Fruit fly (Drosophila melanogaster): ENCODE measurements around the gene Cp15.

Cp15 gene

DNA sequence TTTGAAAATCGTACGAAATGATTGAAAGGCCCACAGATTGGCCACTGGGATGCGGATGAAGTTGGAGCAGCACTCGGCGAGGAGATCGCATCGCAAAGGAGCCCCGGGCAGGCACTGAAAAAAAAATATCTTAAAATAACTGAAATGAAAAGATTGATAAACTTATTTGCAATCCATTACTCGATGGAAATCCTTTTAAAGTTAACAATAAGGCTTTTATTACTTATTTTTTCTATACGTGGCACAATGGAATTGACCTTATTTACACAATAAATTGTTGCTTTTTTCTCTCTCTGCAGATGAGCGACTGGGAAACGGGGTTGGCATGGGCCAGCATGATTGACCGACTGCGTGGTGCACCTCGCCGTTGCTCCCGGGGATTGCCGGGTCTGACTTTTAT, 23.0 kb downstream of the Cp15 start (continued):
- no peak for TF ChIP-seq fkh (GFP tag; optimal IDR thresholded peaks at IDR 0.05)
- TF ChIP-seq Hr38 (GFP tag; optimal IDR thresholded peaks at IDR 0.05) = no peak
- no peak for TF ChIP-seq Ets96B (tag; optimal IDR thresholded peaks at IDR 0.05)
- no peak for TF ChIP-seq acj6 (GFP tag; optimal IDR thresholded peaks at IDR 0.05)
- no peak for TF ChIP-seq CG11294 (GFP tag; IDR thresholded peaks at IDR 0.05)
- TF ChIP-seq Hr39 (GFP tag; optimal IDR thresholded peaks at IDR 0.05) = no peak
- TF ChIP-seq net (GFP tag; optimal IDR thresholded peaks at IDR 0.05) = no peak
- TF ChIP-seq Gug (GFP tag; IDR thresholded peaks at IDR 0.05) = no peak
- TF ChIP-seq CG31627 (GFP tag; optimal IDR thresholded peaks at IDR 0.05) = no peak
- TF ChIP-seq CG3919 (GFP tag; optimal IDR thresholded peaks at IDR 0.05) = peak; percentile 27
- TF ChIP-seq CG15336 (GFP tag; IDR thresholded peaks at IDR 0.05) = peak; percentile 81
- no peak for TF ChIP-seq CG6854 (GFP tag; optimal IDR thresholded peaks at IDR 0.05)
- TF ChIP-seq CG10669 (GFP tag; optimal IDR thresholded peaks at IDR 0.05) = no peak
- TF ChIP-seq Eip93F (GFP tag; optimal IDR thresholded peaks at IDR 0.05) = no peak
- no peak for TF ChIP-seq CG11902 (GFP tag; optimal IDR thresholded peaks at IDR 0.05)
- TF ChIP-seq CG4318 (GFP tag; optimal IDR thresholded peaks at IDR 0.05) = peak; percentile 22
- TF ChIP-seq OdsH (GFP tag; optimal IDR thresholded peaks at IDR 0.05) = peak; percentile 21
- no peak for TF ChIP-seq CG11762 (GFP tag; optimal IDR thresholded peaks at IDR 0.05; ENCODE audit: insufficient read depth)
- TF ChIP-seq CG8119 (GFP tag; IDR thresholded peaks at IDR 0.05) = peak; percentile 77
- no peak for TF ChIP-seq CG1621 (tag; optimal IDR thresholded peaks at IDR 0.05)
- peak; percentile 14 for TF ChIP-seq CG10631 (GFP tag; optimal IDR thresholded peaks at IDR 0.05)
- no peak for TF ChIP-seq esn (GFP tag; optimal IDR thresholded peaks at IDR 0.05)
- TF ChIP-seq lz (GFP tag; optimal IDR thresholded peaks at IDR 0.05) = no peak
- no peak for TF ChIP-seq ss (GFP tag; optimal IDR thresholded peaks at IDR 0.05)
- TF ChIP-seq eg (GFP tag; IDR thresholded peaks at IDR 0.05) = peak; percentile 77
- TF ChIP-seq CG6163 (GFP tag; IDR thresholded peaks at IDR 0.05) = peak; percentile 70
- no peak for TF ChIP-seq Ets21C (GFP tag; optimal IDR thresholded peaks at IDR 0.05)
- no peak for TF ChIP-seq Blimp-1 (GFP tag; optimal IDR thresholded peaks at IDR 0.05)
- no peak for TF ChIP-seq dsx (GFP tag; optimal IDR thresholded peaks at IDR 0.05; ENCODE audit: poor library complexity, severe bottlenecking)
- no peak for TF ChIP-seq CG9139 (GFP tag; optimal IDR thresholded peaks at IDR 0.05)
- no peak for TF ChIP-seq vri (GFP tag; optimal IDR thresholded peaks at IDR 0.05)
- TF ChIP-seq Hr4 (GFP tag; optimal IDR thresholded peaks at IDR 0.05) = peak; percentile 57
- TF ChIP-seq fd59A (GFP tag; optimal IDR thresholded peaks at IDR 0.05) = no peak

DNA sequence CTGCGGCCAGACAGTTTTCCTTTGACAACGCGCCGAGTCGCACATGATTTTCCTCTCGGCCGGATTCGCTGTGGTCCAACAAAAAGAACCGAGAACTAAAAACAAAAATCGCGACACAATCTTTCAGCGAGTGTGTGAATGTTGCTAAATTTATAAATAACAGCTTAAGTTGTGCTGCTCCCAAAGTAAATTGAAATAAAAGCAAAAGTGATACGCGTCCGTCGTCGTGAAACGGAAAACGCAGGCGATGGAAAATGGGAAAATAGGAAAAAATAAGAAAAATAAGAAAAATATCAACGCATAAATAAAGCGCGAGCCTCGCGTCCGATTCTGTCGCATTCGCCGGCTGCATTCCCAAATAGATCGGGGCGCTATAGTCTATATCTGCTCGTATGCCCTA, 25.3 kb downstream of the Cp15 start, which contains the start of gene Fhos:
Fhos (plus strand) TSS at position 28 of the 400 bp plus-strand sequence.
- TF ChIP-seq Eip75B (GFP tag; optimal IDR thresholded peaks at IDR 0.05) (no peak), CG16779 (tag; optimal IDR thresholded peaks at IDR 0.05) (peak; percentile 13), CG6163 (GFP tag; IDR thresholded peaks at IDR 0.05) (0 out of 3 replicates have a peak, but pooled peaks have one; percentile 9), Met (GFP tag; optimal IDR thresholded peaks at IDR 0.05) (no peak), Sox15 (GFP tag; optimal IDR thresholded peaks at IDR 0.05) (no peak), fd85E (GFP tag; optimal IDR thresholded peaks at IDR 0.05) (no peak), CG32006 (GFP tag; optimal IDR thresholded peaks at IDR 0.05) (no peak), Eip78C (GFP tag) (peak; percentile 50), CG10669 (GFP tag; optimal IDR thresholded peaks at IDR 0.05) (no peak), CG6792 (GFP tag; optimal IDR thresholded peaks at IDR 0.05) (no peak), CG8119 (GFP tag; IDR thresholded peaks at IDR 0.05) (peak; percentile 49; the same call in 1 of the 3 replicates), CG4318 (GFP tag; optimal IDR thresholded peaks at IDR 0.05) (no peak), CG6808 (GFP tag; optimal IDR thresholded peaks at IDR 0.05) (no peak), CG31627 (GFP tag; optimal IDR thresholded peaks at IDR 0.05) (no peak), CG3032 (tag; optimal IDR thresholded peaks at IDR 0.05) (no peak), ss (GFP tag; optimal IDR thresholded peaks at IDR 0.05) (no peak), topi (GFP tag; optimal IDR thresholded peaks at IDR 0.05) (no peak), CG6276 (GFP tag; optimal IDR thresholded peaks at IDR 0.05) (peak; percentile 29), esn (GFP tag; optimal IDR thresholded peaks at IDR 0.05) (no peak), CG8632 (GFP tag; optimal IDR thresholded peaks at IDR 0.05) (no peak), Ets96B (tag; optimal IDR thresholded peaks at IDR 0.05) (no peak), CG3919 (GFP tag; optimal IDR thresholded peaks at IDR 0.05) (no peak), CG15336 (GFP tag; IDR thresholded peaks at IDR 0.05) (peak; percentile 59), net (GFP tag; optimal IDR thresholded peaks at IDR 0.05) (no peak)
